Worm (Caenorhabditis elegans): ENCODE data around the gene ZC513.2.

DNA sequence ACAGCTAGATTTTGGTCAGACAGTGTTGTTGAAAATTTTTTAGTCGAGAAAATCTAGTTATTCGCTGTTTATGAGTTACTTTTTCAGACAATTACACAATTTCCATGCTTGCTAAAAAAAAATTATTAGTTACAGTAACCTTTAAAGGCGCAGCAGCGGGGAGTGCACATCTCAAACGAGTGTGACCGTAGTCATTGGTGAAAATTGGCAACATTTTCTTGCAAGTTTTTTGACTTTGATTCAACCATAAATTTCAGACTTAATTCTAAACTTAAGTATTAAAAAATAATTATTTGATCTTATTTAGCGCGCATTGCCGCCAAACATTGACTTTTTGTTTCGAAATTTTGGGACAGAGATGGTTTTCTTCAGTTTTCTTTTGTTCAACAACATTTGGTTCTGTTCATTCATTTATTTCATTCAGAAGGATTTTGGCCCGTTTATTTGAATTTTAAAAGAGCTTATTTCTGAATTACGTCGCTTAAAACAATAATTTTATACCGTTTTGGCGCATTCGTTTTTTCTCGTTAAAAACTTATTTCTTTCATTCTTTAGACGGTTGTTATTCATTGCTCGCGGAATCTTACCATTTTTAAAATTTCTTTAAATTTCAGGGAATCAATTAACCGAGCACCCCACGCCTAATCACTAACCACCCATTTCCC lies 25.3 kb upstream of the ZC513.2 start, which contains the start of gene oma-2:
- TF ChIP-seq tab-1 (GFP tag; IDR thresholded peaks at IDR 0.05) (no peak), flt-1 (GFP tag; IDR thresholded peaks at IDR 0.05) (no peak), ztf-29 (GFP tag; IDR thresholded peaks at IDR 0.05) (no peak), T22C8.4 (GFP tag; IDR thresholded peaks at IDR 0.05) (no peak), ztf-23 (GFP tag; IDR thresholded peaks at IDR 0.05) (no peak), med-1 (GFP tag; optimal IDR thresholded peaks at IDR 0.05; ENCODE audit: insufficient read depth) (no peak), klf-2 (GFP tag; conservative IDR thresholded peaks at IDR 0.05) (no peak), cog-1 (tag; optimal IDR thresholded peaks at IDR 0.05) (no peak), ref-1 (GFP tag; conservative IDR thresholded peaks at IDR 0.05) (no peak)
